Fruit fly (Drosophila melanogaster) whole organism: ENCODE data around the gene FucTD.

Experiments
- CG8478 ChIP-seq: fragments of >200 bp; optimal IDR thresholded peaks from 2 replicates; lab custom pipeline; 2018; ENCODE audit warnings: inconsistent platforms
- Dll ChIP-seq: fragments of >200 bp; optimal IDR thresholded peaks from 2 replicates; lab custom pipeline; 2017
- psq ChIP-seq: fragments of >200 bp; optimal IDR thresholded peaks from 2 replicates; lab custom pipeline; 2017

- no peak for TF ChIP-seq psq (lab: Kevin White, UChicago)
- TF ChIP-seq Dll (lab: Kevin White, UChicago): no peak
- no peak for TF ChIP-seq CG8478
Measured at dm6 chr3L:1376014-1376745, 39.9 kb upstream of the FucTD start.
